Worm (Caenorhabditis elegans) whole organism, mixed stage, embryonic: ENCODE results near the gene kvs-1.

Experiments used
- bed-3 ChIP-seq: fragments of 200-800 bp; sonication (Bioruptor generic); optimal IDR thresholded peaks from 3 replicates; lab custom pipeline; 2018; ENCODE audit warnings: mild to moderate bottlenecking, missing genetic modification characterization, moderate library complexity, missing compliant biosample characterization
- blmp-1 ChIP-seq: fragments of 150-350 bp; optimal IDR thresholded peaks from 2 replicates; lab custom pipeline; 2014; ENCODE audit warnings: missing biosample characterization, missing genetic modification characterization
- ceh-39 ChIP-seq: fragments of 150-350 bp; optimal IDR thresholded peaks from 2 replicates; lab custom pipeline; 2014; ENCODE audit warnings: missing biosample characterization, missing genetic modification characterization
- ceh-43 ChIP-seq: fragments of 200-800 bp; sonication (Bioruptor generic); optimal IDR thresholded peaks from 2 replicates; lab custom pipeline; 2018; ENCODE audit warnings: mild to moderate bottlenecking, missing genetic modification characterization, moderate library complexity, missing compliant biosample characterization
- ceh-83 ChIP-seq: fragments of 200-800 bp; sonication (Bioruptor generic); optimal IDR thresholded peaks from 2 replicates; lab custom pipeline; 2018; ENCODE audit warnings: mild to moderate bottlenecking, missing genetic modification characterization, missing compliant biosample characterization
- ces-1 ChIP-seq: fragments of 150-350 bp; optimal IDR thresholded peaks from 2 replicates; lab custom pipeline; 2014; ENCODE audit warnings: missing biosample characterization, missing genetic modification reagents, missing genetic modification characterization
- drap-1 ChIP-seq: fragments of 200-800 bp; sonication (Bioruptor generic); optimal IDR thresholded peaks from 3 replicates; lab custom pipeline; 2018; ENCODE audit warnings: mild to moderate bottlenecking, missing genetic modification characterization, missing compliant biosample characterization
- flh-1 ChIP-seq: fragments of 200-800 bp; sonication (Bioruptor generic); optimal IDR thresholded peaks from 2 replicates; lab custom pipeline; 2018; ENCODE audit warnings: mild to moderate bottlenecking, missing genetic modification characterization, moderate library complexity, missing compliant biosample characterization
- ham-2 ChIP-seq: fragments of 200-800 bp; sonication (Bioruptor generic); optimal IDR thresholded peaks from 2 replicates; lab custom pipeline; 2018; ENCODE audit warnings: mild to moderate bottlenecking, missing genetic modification characterization, missing compliant biosample characterization
- hlh-1 ChIP-seq: fragments of 150-350 bp; optimal IDR thresholded peaks from 2 replicates; lab custom pipeline; 2014; ENCODE audit warnings: missing biosample characterization, missing genetic modification reagents, missing genetic modification characterization
- lin-13 ChIP-seq: fragments of 150-350 bp; optimal IDR thresholded peaks from 2 replicates; lab custom pipeline; 2014; ENCODE audit warnings: missing biosample characterization, missing genetic modification characterization
- lin-32 ChIP-seq: fragments of 200-800 bp; sonication (Bioruptor generic); optimal IDR thresholded peaks from 2 replicates; lab custom pipeline; 2018; ENCODE audit warnings: mild to moderate bottlenecking, missing genetic modification characterization, missing compliant biosample characterization
- lsy-2 ChIP-seq: fragments of 150-350 bp; optimal IDR thresholded peaks from 2 replicates; lab custom pipeline; 2014; ENCODE audit warnings: missing biosample characterization, missing genetic modification characterization
- mep-1 ChIP-seq: fragments of 150-350 bp; optimal IDR thresholded peaks from 2 replicates; lab custom pipeline; 2017; ENCODE audit warnings: missing biosample characterization, missing genetic modification reagents, missing genetic modification characterization, inconsistent platforms
- mls-2 ChIP-seq: sonication (generic microtip); optimal IDR thresholded peaks from 2 replicates; lab custom pipeline; 2016; ENCODE audit warnings: mild to moderate bottlenecking, missing genetic modification characterization, moderate library complexity, missing compliant biosample characterization
- nhr-12 ChIP-seq: fragments of 150-350 bp; optimal IDR thresholded peaks from 2 replicates; lab custom pipeline; 2014; ENCODE audit warnings: missing biosample characterization, missing genetic modification characterization
- nhr-2 ChIP-seq: fragments of 150-350 bp; optimal IDR thresholded peaks from 2 replicates; lab custom pipeline; 2014; ENCODE audit warnings: missing biosample characterization, missing genetic modification characterization
- nhr-237 ChIP-seq: fragments of 150-350 bp; optimal IDR thresholded peaks from 2 replicates; lab custom pipeline; 2014; ENCODE audit warnings: missing biosample characterization, missing genetic modification characterization
- nhr-28 ChIP-seq: fragments of 150-350 bp; optimal IDR thresholded peaks from 2 replicates; lab custom pipeline; 2014; ENCODE audit warnings: missing biosample characterization, missing genetic modification characterization
- nhr-76 ChIP-seq: sonication (generic microtip); optimal IDR thresholded peaks from 2 replicates; lab custom pipeline; 2017; ENCODE audit warnings: missing biosample characterization, missing genetic modification characterization
- snpc-4 ChIP-seq: fragments of 150-350 bp; optimal IDR thresholded peaks from 2 replicates; lab custom pipeline; 2014; ENCODE audit warnings: missing biosample characterization, missing genetic modification characterization
- sptf-1 ChIP-seq: sonication (generic microtip); optimal IDR thresholded peaks from 2 replicates; lab custom pipeline; 2017; ENCODE audit warnings: mild to moderate bottlenecking, missing genetic modification characterization, moderate library complexity, missing compliant biosample characterization
- tbx-8 ChIP-seq: fragments of 200-800 bp; sonication (Bioruptor generic); optimal IDR thresholded peaks from 2 replicates; lab custom pipeline; 2018; ENCODE audit warnings: mild to moderate bottlenecking, missing genetic modification characterization, moderate library complexity, missing compliant biosample characterization
- unc-120 ChIP-seq: sonication (generic microtip); optimal IDR thresholded peaks from 2 replicates; lab custom pipeline; 2017; ENCODE audit warnings: missing genetic modification characterization, missing compliant biosample characterization; ENCODE audit not compliant: poor library complexity, severe bottlenecking
- zip-8 ChIP-seq: fragments of 150-350 bp; optimal IDR thresholded peaks from 2 replicates; lab custom pipeline; 2014; ENCODE audit warnings: missing biosample characterization, missing genetic modification characterization
- ztf-11 ChIP-seq: fragments of 150-350 bp; optimal IDR thresholded peaks from 2 replicates; lab custom pipeline; 2014; ENCODE audit warnings: missing biosample characterization, missing genetic modification characterization

Gene kvs-1

ce11 chrX:7660919-7661557, 45.9 kb downstream of the kvs-1 start, which contains the start of gene pcca-1:
Gene pcca-1 (minus strand): TSS chrX:7660986.
- TF ChIP-seq nhr-237 = no peak
- TF ChIP-seq lin-32 (GFP tag; lab: Kevin White, UChicago) = no peak
- TF ChIP-seq unc-120 (tag; lab: Kevin White, UChicago) = peak; percentile 84
- no peak for TF ChIP-seq ceh-83
- TF ChIP-seq hlh-1 (tag; lab: Kevin White, UChicago) = peak; percentile 87

- TF ChIP-seq unc-120 (tag; lab: Kevin White, UChicago) (no peak), nhr-2 (tag; lab: Kevin White, UChicago) (no peak), ceh-83 (no peak), tbx-8 (GFP tag; lab: Kevin White, UChicago) (no peak), blmp-1 (no peak), ceh-43 (GFP tag; lab: Kevin White, UChicago) (no peak), lin-13 (tag; lab: Kevin White, UChicago) (no peak), nhr-76 (no peak), mls-2 (tag; lab: Kevin White, UChicago) (no peak)
Observed at ce11 chrX:7659591-7660433, 47.1 kb downstream of the kvs-1 start.

ce11 chrX:7656875-7657274, 50.1 kb downstream of the kvs-1 start, which contains the start of gene F27D9.12:
Gene F27D9.12 (minus strand): TSS chrX:7656975.
- TF ChIP-seq ztf-11 = no peak
- no peak for TF ChIP-seq snpc-4 (tag; lab: Kevin White, UChicago)
- TF ChIP-seq nhr-76 = no peak
- TF ChIP-seq ceh-39 (tag; lab: Kevin White, UChicago) = no peak
- no peak for TF ChIP-seq hlh-1 (tag; lab: Kevin White, UChicago)
- no peak for TF ChIP-seq mep-1 (tag; lab: Kevin White, UChicago)
- TF ChIP-seq zip-8 (tag; lab: Kevin White, UChicago) = no peak
- no peak for TF ChIP-seq lin-32 (GFP tag; lab: Kevin White, UChicago)
- no peak for TF ChIP-seq nhr-2 (tag; lab: Kevin White, UChicago)
- TF ChIP-seq ham-2 (GFP tag; lab: Kevin White, UChicago) = no peak
- no peak for TF ChIP-seq nhr-28
- no peak for TF ChIP-seq unc-120 (tag; lab: Kevin White, UChicago)
- TF ChIP-seq sptf-1 (tag; lab: Kevin White, UChicago) = no peak
- TF ChIP-seq flh-1 (GFP tag; lab: Kevin White, UChicago) = no peak
- TF ChIP-seq, all 35 proteins: peak for 0

ce11 chrX:7655469-7656003, 51.4 kb downstream of the kvs-1 start:
- peak; percentile 46 for TF ChIP-seq zip-8 (tag; lab: Kevin White, UChicago)
- TF ChIP-seq unc-120 (tag; lab: Kevin White, UChicago) = no peak
- TF ChIP-seq ces-1 (GFP tag; lab: Kevin White, UChicago) = peak; percentile 79

- TF ChIP-seq nhr-12 (tag; lab: Kevin White, UChicago) = no peak
- TF ChIP-seq ces-1 (GFP tag; lab: Kevin White, UChicago) = peak; percentile 32
- TF ChIP-seq bed-3 = no peak
- TF ChIP-seq unc-120 (tag; lab: Kevin White, UChicago) = peak; percentile 25
- no peak for TF ChIP-seq drap-1
- TF ChIP-seq lsy-2 (tag; lab: Kevin White, UChicago) = no peak
- no peak for TF ChIP-seq ceh-83
- no peak for TF ChIP-seq mls-2 (tag; lab: Kevin White, UChicago)
- TF ChIP-seq ceh-39 (tag; lab: Kevin White, UChicago) = no peak
Observed at ce11 chrX:7653708-7654390, 53.1 kb downstream of the kvs-1 start.
